Worm (Caenorhabditis elegans) whole organism, L2 larva: Measurements from ENCODE around the gene F36H9.7.
A peak's percentile ranks its signal among the peaks of the same experiment; 100 is the strongest.

ENCODE experiments used
- F13H6.1 ChIP-seq: sonication (generic microtip); optimal IDR thresholded peaks from 2 replicates; lab custom pipeline; 2016; ENCODE audit warnings: missing genetic modification characterization, missing compliant biosample characterization
- R02D3.7 ChIP-seq: fragments of 150-350 bp; optimal IDR thresholded peaks from 2 replicates; lab custom pipeline; 2014; ENCODE audit warnings: missing biosample characterization, missing genetic modification characterization
- aly-2 ChIP-seq: fragments of 150-350 bp; optimal IDR thresholded peaks from 2 replicates; lab custom pipeline; 2014; ENCODE audit warnings: missing biosample characterization, missing genetic modification characterization
- ama-1 ChIP-seq: fragments of 150-350 bp; optimal IDR thresholded peaks from 2 replicates; lab custom pipeline; 2018; ENCODE audit warnings: inconsistent platforms
- blmp-1 ChIP-seq: sonication (generic microtip); optimal IDR thresholded peaks from 2 replicates; lab custom pipeline; 2017; ENCODE audit warnings: missing genetic modification characterization, mild to moderate bottlenecking, missing compliant biosample characterization, antibody characterized with exemption, moderate library complexity; ENCODE audit not compliant: insufficient read depth
- elt-3 ChIP-seq: sonication (generic microtip); optimal IDR thresholded peaks from 2 replicates; lab custom pipeline; 2017; ENCODE audit warnings: missing biosample characterization, missing genetic modification characterization
- lin-39 ChIP-seq: fragments of 150-350 bp; optimal IDR thresholded peaks from 2 replicates; lab custom pipeline; 2014; ENCODE audit warnings: missing biosample characterization, missing genetic modification reagents, missing genetic modification characterization
- nhr-11 ChIP-seq: fragments of 150-350 bp; optimal IDR thresholded peaks from 2 replicates; lab custom pipeline; 2014; ENCODE audit warnings: missing biosample characterization, missing genetic modification characterization
- nhr-23 ChIP-seq: fragments of 150-350 bp; optimal IDR thresholded peaks from 2 replicates; lab custom pipeline; 2014; ENCODE audit warnings: missing biosample characterization, missing genetic modification reagents, missing genetic modification characterization
- snpc-4 ChIP-seq: fragments of 150-350 bp; optimal IDR thresholded peaks from 2 replicates; lab custom pipeline; 2014; ENCODE audit warnings: missing biosample characterization, missing genetic modification characterization
- unc-39 ChIP-seq: fragments of 150-350 bp; optimal IDR thresholded peaks from 2 replicates; lab custom pipeline; 2014; ENCODE audit warnings: missing biosample characterization, missing genetic modification characterization
- unc-62 ChIP-seq: fragments of 150-350 bp; optimal IDR thresholded peaks from 2 replicates; lab custom pipeline; 2014; ENCODE audit warnings: missing biosample characterization, missing genetic modification reagents, missing genetic modification characterization
- ztf-11 ChIP-seq: sonication (generic microtip); optimal IDR thresholded peaks from 2 replicates; lab custom pipeline; 2017; ENCODE audit warnings: missing biosample characterization, missing genetic modification characterization
- ztf-4 ChIP-seq: fragments of 150-350 bp; optimal IDR thresholded peaks from 2 replicates; lab custom pipeline; 2014; ENCODE audit warnings: missing biosample characterization, missing genetic modification characterization

- TF ChIP-seq nhr-11 (tag; lab: Kevin White, UChicago) (no peak), ama-1 (lab: Kevin White, UChicago) (peak; percentile 97), nhr-23 (no peak), ztf-11 (tag; lab: Kevin White, UChicago) (no peak), unc-39 (no peak), blmp-1 (tag; lab: Kevin White, UChicago) (no peak), snpc-4 (tag; lab: Kevin White, UChicago) (no peak), aly-2 (tag; lab: Kevin White, UChicago) (no peak), F13H6.1 (tag; lab: Kevin White, UChicago) (peak; percentile 65), unc-62 (GFP tag; lab: Kevin White, UChicago) (no peak), ztf-4 (tag; lab: Kevin White, UChicago) (peak; percentile 57), lin-39 (no peak), elt-3 (no peak), R02D3.7 (no peak)
Measured at ce11 chrV:1804645-1805559, 30.2 kb upstream of the F36H9.7 start, which contains the start of the genes hsp-16.2 and hsp-16.41.
